Worm (Caenorhabditis elegans): Measurements from ENCODE around the gene snx-17.
A peak's percentile ranks its signal among the peaks of the same experiment; 100 is the strongest.

Gene snx-17

ce11 chrX:13141440-13141839, 19.3 kb upstream of the snx-17 start, which contains the start of gene F09A5.3 (continued):
- TF ChIP-seq lin-13 (GFP tag; optimal IDR thresholded peaks at IDR 0.05) (peak; percentile 32), C04F5.9 (tag; optimal IDR thresholded peaks at IDR 0.05) (no peak), rnt-1 (tag; optimal IDR thresholded peaks at IDR 0.05) (peak; percentile 57), fkh-4 (tag; optimal IDR thresholded peaks at IDR 0.05; ENCODE audit: borderline replicate concordance) (no peak), alr-1 (tag; optimal IDR thresholded peaks at IDR 0.05; ENCODE audit: borderline replicate concordance) (no peak), ceh-88 (GFP tag; IDR thresholded peaks at IDR 0.05) (no peak), mab-9 (GFP tag; IDR thresholded peaks at IDR 0.05) (no peak), ztf-11 (tag; optimal IDR thresholded peaks at IDR 0.05) (no peak), aly-2 (tag; optimal IDR thresholded peaks at IDR 0.05) (no peak), ama-1 (optimal IDR thresholded peaks at IDR 0.05) (no peak), grh-1 (GFP tag; IDR thresholded peaks at IDR 0.05) (peak; percentile 61), nhr-237 (tag; optimal IDR thresholded peaks at IDR 0.05) (no peak), nhr-12 (tag; optimal IDR thresholded peaks at IDR 0.05) (no peak), nhr-85 (tag) (peak; percentile 96), fos-1 (tag; optimal IDR thresholded peaks at IDR 0.05) (no peak), nhr-90 (tag; optimal IDR thresholded peaks at IDR 0.05; ENCODE audit: poor library complexity) (peak; percentile 81), dpl-1 (GFP tag; optimal IDR thresholded peaks at IDR 0.05) (peak in 1 of 3 experiments; percentile 1), lin-39 (tag; optimal IDR thresholded peaks at IDR 0.05) (no peak)

DNA sequence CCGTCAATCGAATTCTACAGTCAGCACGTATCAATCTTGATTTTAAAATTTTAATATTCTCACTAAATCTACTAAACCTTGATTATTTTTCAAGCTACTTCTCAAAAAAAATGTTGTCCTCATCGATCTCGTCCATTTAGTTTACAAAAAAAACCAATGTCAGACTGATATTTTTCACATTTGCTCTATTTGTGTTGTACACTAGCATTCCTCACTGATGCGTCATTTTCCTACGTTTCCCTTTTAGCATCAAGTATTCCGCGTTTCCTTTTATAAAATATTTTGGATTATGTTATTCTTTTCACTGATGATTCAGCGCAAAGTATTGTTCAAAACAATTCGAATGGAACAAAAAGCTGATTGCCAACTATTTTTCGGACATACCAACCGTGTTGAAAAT, 17.4 kb upstream of the snx-17 start, which contains the start of gene ttr-34:
Gene ttr-34 (plus strand): TSS at position 301 of the 400 bp plus-strand sequence.
- TF ChIP-seq pag-3 (tag; optimal IDR thresholded peaks at IDR 0.05; ENCODE audit: borderline replicate concordance, insufficient read depth): no peak
- no peak for TF ChIP-seq ces-1 (GFP tag; optimal IDR thresholded peaks at IDR 0.05)
- no peak for TF ChIP-seq C16A3.4 (tag; optimal IDR thresholded peaks at IDR 0.05)
- TF ChIP-seq ceh-8 (GFP tag; optimal IDR thresholded peaks at IDR 0.05): no peak
- no peak for TF ChIP-seq sox-4 (tag; optimal IDR thresholded peaks at IDR 0.05)
- TF ChIP-seq swsn-7 (tag; optimal IDR thresholded peaks at IDR 0.05): no peak
- TF ChIP-seq hlh-4 (tag; optimal IDR thresholded peaks at IDR 0.05): no peak

DNA sequence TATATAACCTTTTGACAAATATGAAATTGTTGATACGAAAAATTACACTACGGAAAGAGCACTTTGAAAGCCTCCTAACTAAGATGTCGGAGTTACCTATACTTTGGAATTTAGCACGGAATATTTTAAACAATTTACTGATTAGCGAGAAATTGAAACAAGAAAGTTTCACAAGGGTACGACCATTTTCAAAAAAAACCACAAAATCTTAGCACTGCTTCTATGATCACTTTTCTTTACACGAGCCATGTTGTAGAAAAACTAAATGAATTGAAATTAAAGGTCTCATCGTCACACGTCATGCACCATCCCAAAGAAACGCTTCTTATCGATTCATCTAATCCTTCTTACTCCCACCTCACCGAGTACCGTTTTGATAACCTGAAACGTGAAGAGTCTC, 12.7 kb upstream of the snx-17 start, which contains the start of gene F09A5.2:
Gene F09A5.2 (plus strand): TSS at position 301 of the 400 bp plus-strand sequence.
- TF ChIP-seq sup-37 (GFP tag; optimal IDR thresholded peaks at IDR 0.05) (no peak), elt-2 (tag; optimal IDR thresholded peaks at IDR 0.05) (peak; percentile 27)

ce11 chrX:13129949-13130348, 7.9 kb upstream of the snx-17 start, which contains the start of gene spin-3:
spin-3 (plus strand) TSS chrX:13130249.
- no peak for TF ChIP-seq lin-39 (tag; optimal IDR thresholded peaks at IDR 0.05)
- TF ChIP-seq nhr-20 (tag; optimal IDR thresholded peaks at IDR 0.05): no peak

DNA sequence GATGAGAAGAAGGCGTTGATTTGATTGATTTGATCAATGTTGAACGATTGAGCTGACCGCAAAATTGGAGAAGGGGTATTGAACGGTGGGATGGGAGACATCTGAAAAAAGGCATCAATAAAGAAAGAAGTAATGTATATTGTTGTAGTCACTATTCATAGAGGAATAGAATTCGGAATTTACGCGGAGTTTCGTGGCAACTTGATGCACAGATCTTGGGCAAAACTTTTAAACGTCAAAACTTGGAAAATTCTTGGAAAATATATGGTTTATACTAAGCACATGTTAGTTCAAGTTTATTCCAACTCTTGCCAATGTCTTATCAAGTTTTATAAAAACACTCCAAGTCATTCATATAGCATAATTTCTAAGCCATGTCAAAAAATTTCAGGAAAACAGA, 4.3 kb upstream of the snx-17 start, which contains the start of gene F17H10.4:
Gene F17H10.4 (minus strand): TSS at position 101 of the 400 bp plus-strand sequence.
- TF ChIP-seq nhr-20 (tag; optimal IDR thresholded peaks at IDR 0.05): no peak
- TF ChIP-seq hlh-4 (tag; optimal IDR thresholded peaks at IDR 0.05): no peak
- TF ChIP-seq nhr-71 (tag; optimal IDR thresholded peaks at IDR 0.05): no peak
- TF ChIP-seq zag-1 (tag; optimal IDR thresholded peaks at IDR 0.05): no peak

DNA sequence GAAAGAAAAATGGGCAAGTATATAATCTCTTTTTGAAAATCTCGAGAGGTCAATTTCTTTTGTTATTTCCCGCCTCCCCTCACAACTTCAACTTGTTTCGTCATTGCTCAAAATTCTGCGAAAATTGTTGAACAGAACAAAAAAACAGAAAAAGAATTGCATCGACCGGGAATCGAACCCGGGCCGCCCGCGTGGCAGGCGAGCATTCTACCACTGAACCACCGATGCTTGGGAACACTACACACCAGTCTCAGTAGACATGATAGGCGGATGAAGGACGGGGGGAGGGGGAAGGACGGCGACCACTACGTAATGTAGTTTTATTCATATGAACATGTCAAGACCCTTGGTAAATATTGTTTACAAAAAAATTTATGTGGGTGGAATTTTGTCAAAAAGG, 987 bp downstream of the snx-17 start:
- peak; percentile 25 to 52 for TF ChIP-seq lsy-2 (tag; optimal IDR thresholded peaks at IDR 0.05)
- no peak for TF ChIP-seq irx-1 (tag; optimal IDR thresholded peaks at IDR 0.05)
- TF ChIP-seq blmp-1 (tag; optimal IDR thresholded peaks at IDR 0.05): peak; percentile 22
- no peak for TF ChIP-seq zag-1 (tag; optimal IDR thresholded peaks at IDR 0.05)
- no peak for TF ChIP-seq ama-1 (optimal IDR thresholded peaks at IDR 0.05)
- no peak for TF ChIP-seq sptf-1 (tag; optimal IDR thresholded peaks at IDR 0.05)
- no peak for TF ChIP-seq nhr-237 (tag; optimal IDR thresholded peaks at IDR 0.05)
- TF ChIP-seq sox-4 (tag; optimal IDR thresholded peaks at IDR 0.05): peak; percentile 36
- peak; percentile 68 for TF ChIP-seq fkh-10 (GFP tag; optimal IDR thresholded peaks at IDR 0.05)
- TF ChIP-seq isw-1 (GFP tag; IDR thresholded peaks at IDR 0.05): peak; percentile 17; the same call in 1 of the 2 replicates
- TF ChIP-seq nhr-85 (tag): peak; percentile 79
- TF ChIP-seq nhr-47 (tag; optimal IDR thresholded peaks at IDR 0.05): peak; percentile 86
- TF ChIP-seq unc-30 (tag; optimal IDR thresholded peaks at IDR 0.05): no peak
- TF ChIP-seq ztf-11 (tag; optimal IDR thresholded peaks at IDR 0.05): peak in 1 of 2 experiments; percentile 66
- TF ChIP-seq ceh-88 (GFP tag; IDR thresholded peaks at IDR 0.05): peak; percentile 60
- peak in 1 of 2 experiments; percentile 65 for TF ChIP-seq mdl-1 (tag; optimal IDR thresholded peaks at IDR 0.05)
- TF ChIP-seq mef-2 (tag; optimal IDR thresholded peaks at IDR 0.05): no peak
- no peak for TF ChIP-seq nhr-12 (tag; optimal IDR thresholded peaks at IDR 0.05)
- TF ChIP-seq hpl-2 (GFP tag; optimal IDR thresholded peaks at IDR 0.05): no peak
- peak; percentile 72 for TF ChIP-seq xbp-1 (tag; optimal IDR thresholded peaks at IDR 0.05)
- peak; percentile 14 for TF ChIP-seq snpc-4 (tag; optimal IDR thresholded peaks at IDR 0.05)
- peak in 1 of 3 experiments; percentile 28 for TF ChIP-seq dpl-1 (GFP tag; optimal IDR thresholded peaks at IDR 0.05)

Measured in whole organism, L1 larva.